Worm (Caenorhabditis elegans) whole organism, late embryonic: ENCODE data around the gene Y32F6A.5.

Source experiments
- C38D4.7 ChIP-seq: fragments of 200-800 bp; sonication (Bioruptor generic); optimal IDR thresholded peaks from 2 replicates; lab custom pipeline; 2018; ENCODE audit warnings: mild to moderate bottlenecking, missing genetic modification characterization, moderate library complexity, missing compliant biosample characterization
- T23F11.4 ChIP-seq: fragments of 200-800 bp; sonication (Bioruptor generic); optimal IDR thresholded peaks from 2 replicates; lab custom pipeline; 2018; ENCODE audit warnings: mild to moderate bottlenecking, missing genetic modification characterization, missing compliant biosample characterization
- Y22D7AL.16 ChIP-seq: sonication (generic microtip); optimal IDR thresholded peaks from 2 replicates; lab custom pipeline; 2016; ENCODE audit warnings: missing genetic modification characterization, missing compliant biosample characterization
- ahr-1 ChIP-seq: sonication (generic microtip); optimal IDR thresholded peaks from 2 replicates; lab custom pipeline; 2016; ENCODE audit warnings: missing genetic modification characterization, missing compliant biosample characterization
- ceh-14 ChIP-seq: sonication (generic microtip); optimal IDR thresholded peaks from 2 replicates; lab custom pipeline; 2016; ENCODE audit warnings: missing genotype, missing genetic modification characterization, missing compliant biosample characterization
- ceh-18 ChIP-seq: sonication (generic microtip); optimal IDR thresholded peaks from 2 replicates; lab custom pipeline; 2016; ENCODE audit warnings: missing genetic modification characterization, missing compliant biosample characterization
- ceh-22 ChIP-seq: sonication (generic microtip); optimal IDR thresholded peaks from 2 replicates; lab custom pipeline; 2017; ENCODE audit warnings: missing biosample characterization, missing genetic modification characterization
- ceh-30 ChIP-seq: fragments of 150-350 bp; optimal IDR thresholded peaks from 2 replicates; lab custom pipeline; 2014; ENCODE audit warnings: missing biosample characterization, missing genetic modification characterization
- ceh-31 ChIP-seq: sonication (generic microtip); optimal IDR thresholded peaks from 2 replicates; lab custom pipeline; 2016; ENCODE audit warnings: missing genetic modification characterization, missing compliant biosample characterization
- ceh-9 ChIP-seq: sonication (generic microtip); optimal IDR thresholded peaks from 2 replicates; lab custom pipeline; 2016; ENCODE audit warnings: mild to moderate bottlenecking, missing genetic modification characterization, inconsistent platforms, missing compliant biosample characterization
- che-1 ChIP-seq: sonication (generic microtip); optimal IDR thresholded peaks from 2 replicates; lab custom pipeline; 2016; ENCODE audit warnings: mild to moderate bottlenecking, missing genetic modification characterization, missing compliant biosample characterization
- dmd-4 ChIP-seq: sonication (generic microtip); optimal IDR thresholded peaks from 2 replicates; lab custom pipeline; 2016; ENCODE audit warnings: borderline replicate concordance, missing genetic modification characterization, missing compliant biosample characterization
- dve-1 ChIP-seq: sonication (generic microtip); optimal IDR thresholded peaks from 2 replicates; lab custom pipeline; 2017; ENCODE audit warnings: antibody characterized with exemption, mild to moderate bottlenecking, missing genetic modification characterization, missing compliant biosample characterization
- elt-2 ChIP-seq: sonication (generic microtip); optimal IDR thresholded peaks from 2 replicates; lab custom pipeline; 2016; ENCODE audit warnings: missing genetic modification reagents, missing genetic modification characterization, missing compliant biosample characterization
- elt-4 ChIP-seq: sonication (generic microtip); optimal IDR thresholded peaks from 2 replicates; lab custom pipeline; 2016; ENCODE audit warnings: missing genetic modification characterization, missing compliant biosample characterization
- ets-4 ChIP-seq: sonication (generic microtip); optimal IDR thresholded peaks from 2 replicates; lab custom pipeline; 2016; ENCODE audit warnings: missing genetic modification characterization, missing compliant biosample characterization
- eyg-1 ChIP-seq: sonication (generic microtip); optimal IDR thresholded peaks from 2 replicates; lab custom pipeline; 2016; ENCODE audit warnings: missing genotype, missing genetic modification characterization, missing compliant biosample characterization
- fkh-10 ChIP-seq: fragments of 150-350 bp; optimal IDR thresholded peaks from 2 replicates; lab custom pipeline; 2014; ENCODE audit warnings: missing biosample characterization, missing genetic modification reagents, missing genetic modification characterization
- fkh-6 ChIP-seq: sonication (generic microtip); optimal IDR thresholded peaks from 2 replicates; lab custom pipeline; 2016; ENCODE audit warnings: missing genetic modification characterization, missing compliant biosample characterization
- hlh-30 ChIP-seq: sonication (generic microtip); optimal IDR thresholded peaks from 2 replicates; lab custom pipeline; 2017; ENCODE audit warnings: antibody characterized with exemption, missing genetic modification characterization, missing compliant biosample characterization; ENCODE audit not compliant: insufficient read depth
- hlh-6 ChIP-seq: sonication (generic microtip); optimal IDR thresholded peaks from 2 replicates; lab custom pipeline; 2016; ENCODE audit warnings: missing genotype, missing genetic modification characterization, missing compliant biosample characterization
- hlh-8 ChIP-seq: sonication (generic microtip); optimal IDR thresholded peaks from 2 replicates; lab custom pipeline; 2016; ENCODE audit warnings: missing genotype, missing genetic modification characterization, missing compliant biosample characterization
- lim-6 ChIP-seq: sonication (generic microtip); optimal IDR thresholded peaks from 2 replicates; lab custom pipeline; 2016; ENCODE audit warnings: missing genetic modification characterization, missing compliant biosample characterization
- lin-11 ChIP-seq: fragments of 200-800 bp; sonication (Bioruptor generic); optimal IDR thresholded peaks from 2 replicates; lab custom pipeline; 2018; ENCODE audit warnings: mild to moderate bottlenecking, missing genetic modification characterization, missing compliant biosample characterization
- madf-2 ChIP-seq: sonication (generic microtip); optimal IDR thresholded peaks from 2 replicates; lab custom pipeline; 2017; ENCODE audit warnings: missing genetic modification characterization, missing compliant biosample characterization
- mec-3 ChIP-seq: sonication (generic microtip); optimal IDR thresholded peaks from 2 replicates; lab custom pipeline; 2016; ENCODE audit warnings: borderline replicate concordance, missing genetic modification characterization, missing compliant biosample characterization
- nhr-11 ChIP-seq: fragments of 150-350 bp; optimal IDR thresholded peaks from 2 replicates; lab custom pipeline; 2014; ENCODE audit warnings: missing biosample characterization, missing genetic modification characterization
- nhr-232 ChIP-seq: sonication (generic microtip); optimal IDR thresholded peaks from 2 replicates; lab custom pipeline; 2016; ENCODE audit warnings: missing genetic modification characterization, missing compliant biosample characterization
- pha-2 ChIP-seq: sonication (generic microtip); optimal IDR thresholded peaks from 2 replicates; lab custom pipeline; 2017; ENCODE audit warnings: mild to moderate bottlenecking, missing genetic modification characterization, missing compliant biosample characterization
- rnt-1 ChIP-seq: sonication (generic microtip); optimal IDR thresholded peaks from 2 replicates; lab custom pipeline; 2016; ENCODE audit warnings: missing genetic modification characterization, missing compliant biosample characterization
- sox-2 ChIP-seq: fragments of 200-800 bp; sonication (Bioruptor generic); IDR thresholded peaks from 2 replicates; pipeline ENCODE4 v1.3.6; 2022; ENCODE audit warnings: missing genetic modification reagents, missing genetic modification characterization, missing compliant biosample characterization
- sox-4 ChIP-seq: sonication (generic microtip); optimal IDR thresholded peaks from 2 replicates; lab custom pipeline; 2017; ENCODE audit warnings: mild to moderate bottlenecking, missing genetic modification characterization, inconsistent platforms, missing compliant biosample characterization
- syd-9 ChIP-seq: sonication (generic microtip); optimal IDR thresholded peaks from 2 replicates; lab custom pipeline; 2016; ENCODE audit warnings: mild to moderate bottlenecking, missing genetic modification characterization, moderate library complexity, missing compliant biosample characterization
- tbx-2 ChIP-seq: sonication (generic microtip); optimal IDR thresholded peaks from 2 replicates; lab custom pipeline; 2016; ENCODE audit warnings: missing genetic modification characterization, missing compliant biosample characterization
- tbx-7 ChIP-seq: sonication (generic microtip); optimal IDR thresholded peaks from 2 replicates; lab custom pipeline; 2016; ENCODE audit warnings: missing genotype, missing genetic modification characterization, missing compliant biosample characterization
- unc-42 ChIP-seq: sonication (generic microtip); optimal IDR thresholded peaks from 2 replicates; lab custom pipeline; 2016; ENCODE audit warnings: missing genotype, missing genetic modification characterization, missing compliant biosample characterization
- unc-86 ChIP-seq: sonication (generic microtip); optimal IDR thresholded peaks from 2 replicates; lab custom pipeline; 2016; ENCODE audit warnings: missing genetic modification characterization, missing compliant biosample characterization

Gene Y32F6A.5

DNA sequence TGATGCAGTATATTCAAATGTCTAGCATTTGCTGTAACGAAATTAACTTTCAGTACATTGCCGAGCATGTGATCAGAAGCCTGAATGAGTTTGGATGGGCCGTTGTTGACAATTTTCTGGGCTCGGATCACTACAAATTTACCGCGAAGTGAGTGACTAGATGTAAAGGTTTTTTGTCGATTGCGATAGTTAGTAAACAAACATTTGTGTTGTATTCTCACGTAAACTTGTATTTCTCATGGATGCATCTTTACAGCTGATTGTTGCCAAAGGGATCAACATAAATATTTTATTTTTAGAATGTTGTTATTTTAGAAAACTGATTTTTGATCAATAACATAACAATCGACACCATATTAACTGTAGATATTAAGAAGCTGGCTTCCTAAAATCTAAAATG lies 20.6 kb upstream of the Y32F6A.5 start:
- no peak for TF ChIP-seq dmd-4
- no peak for TF ChIP-seq dve-1 (tag; lab: Kevin White, UChicago)

DNA sequence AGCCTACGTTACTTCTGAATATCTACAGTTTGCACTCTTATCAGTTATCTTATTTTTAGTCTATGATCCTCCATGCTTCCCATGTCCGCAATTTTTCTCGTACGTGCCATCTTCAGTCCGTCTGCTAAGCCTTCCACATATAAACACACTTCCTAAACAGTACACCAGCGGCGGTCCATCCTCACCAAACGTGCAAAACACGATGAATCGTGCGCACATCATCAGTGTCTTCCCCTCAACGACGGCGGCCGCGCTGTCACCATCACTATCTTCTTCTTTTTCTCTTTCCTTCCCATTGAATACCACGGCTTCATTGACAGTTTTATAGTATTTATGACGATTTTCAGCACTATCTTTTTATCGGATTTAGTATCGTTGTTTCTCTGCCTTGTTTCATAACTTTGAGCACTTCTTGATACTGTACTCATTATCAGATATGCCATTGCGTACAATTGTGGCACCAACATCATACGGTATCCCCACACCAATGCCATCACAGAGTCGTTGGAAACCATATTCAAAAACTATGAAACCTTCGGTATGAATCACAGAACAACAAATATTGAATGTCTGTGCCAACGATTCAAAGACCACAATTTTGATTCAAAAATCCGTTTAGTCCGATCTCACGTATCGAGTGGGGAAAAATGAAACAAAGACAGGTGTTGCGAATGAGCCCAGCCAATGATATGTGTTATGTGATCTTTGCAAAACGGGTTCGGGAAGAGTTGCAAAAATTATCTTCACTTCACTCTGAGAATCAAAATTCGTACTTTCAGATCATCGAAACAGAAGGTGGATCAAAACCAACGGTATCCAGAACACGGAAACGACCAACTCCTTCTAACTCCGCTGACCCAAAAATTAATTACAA lies 19.7 kb upstream of the Y32F6A.5 start:
- TF ChIP-seq lin-11 (tag; lab: Kevin White, UChicago) (no peak), syd-9 (no peak), hlh-30 (no peak), hlh-8 (tag; lab: Kevin White, UChicago) (no peak), T23F11.4 (GFP tag; lab: Kevin White, UChicago) (no peak), nhr-11 (tag; lab: Kevin White, UChicago) (no peak), ets-4 (tag; lab: Kevin White, UChicago) (no peak), ceh-14 (tag; lab: Kevin White, UChicago) (no peak), unc-42 (tag; lab: Kevin White, UChicago) (no peak), pha-2 (tag; lab: Kevin White, UChicago) (no peak), ceh-30 (tag; lab: Kevin White, UChicago) (no peak), unc-86 (no peak), sox-4 (no peak), lim-6 (tag; lab: Kevin White, UChicago) (no peak), fkh-10 (GFP tag; lab: Kevin White, UChicago) (no peak), ceh-18 (tag; lab: Kevin White, UChicago) (no peak)

DNA sequence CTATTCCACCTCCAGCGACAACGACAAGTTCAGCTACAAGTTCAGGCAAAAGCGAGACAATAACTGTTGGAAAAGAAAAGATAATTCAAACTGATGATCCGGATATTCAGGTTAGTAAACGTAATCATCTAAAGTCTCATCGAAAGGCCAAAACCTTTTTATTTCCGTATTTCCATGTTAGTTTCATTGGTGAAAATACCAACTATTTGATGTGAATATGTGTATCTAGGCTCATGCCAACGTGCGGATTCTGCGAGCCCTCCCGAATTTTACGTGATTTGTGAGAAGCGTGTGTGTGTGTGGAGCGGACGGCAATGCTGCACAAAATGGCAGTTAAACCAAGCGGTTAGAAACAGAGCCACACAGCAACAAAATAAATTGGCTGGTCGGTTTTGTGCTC lies 17.6 kb upstream of the Y32F6A.5 start:
- TF ChIP-seq ceh-30 (tag; lab: Kevin White, UChicago): no peak

DNA sequence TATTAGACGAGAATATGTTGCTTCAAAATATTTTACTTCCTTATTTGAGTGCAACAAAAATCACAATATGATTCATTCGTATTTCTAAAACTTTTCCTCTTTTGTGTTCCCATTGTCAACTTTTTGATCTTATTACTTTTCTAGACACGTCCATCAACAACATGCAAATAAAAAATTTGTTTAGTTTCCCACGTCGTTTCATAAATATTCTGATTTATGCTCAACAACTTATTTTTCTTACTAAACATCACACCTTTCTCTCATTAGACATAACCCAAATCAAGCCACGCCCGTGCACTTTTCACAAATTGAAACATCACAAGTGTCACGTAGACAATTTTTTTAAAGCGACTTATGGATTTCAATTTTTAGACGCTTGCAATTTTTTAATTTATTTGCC lies 16.4 kb upstream of the Y32F6A.5 start:
- TF ChIP-seq fkh-6 (tag; lab: Kevin White, UChicago) (no peak), elt-4 (no peak), elt-2 (tag; lab: Kevin White, UChicago) (no peak), hlh-8 (tag; lab: Kevin White, UChicago) (no peak), lin-11 (tag; lab: Kevin White, UChicago) (no peak), sox-2 (GFP tag; lab: Robert Waterston, UW) (no peak), syd-9 (no peak), ceh-9 (tag; lab: Kevin White, UChicago) (no peak), dve-1 (tag; lab: Kevin White, UChicago) (no peak), dmd-4 (no peak), ceh-18 (tag; lab: Kevin White, UChicago) (no peak), che-1 (tag; lab: Kevin White, UChicago) (no peak), eyg-1 (tag; lab: Kevin White, UChicago) (no peak), pha-2 (tag; lab: Kevin White, UChicago) (no peak), lim-6 (tag; lab: Kevin White, UChicago) (no peak)

DNA sequence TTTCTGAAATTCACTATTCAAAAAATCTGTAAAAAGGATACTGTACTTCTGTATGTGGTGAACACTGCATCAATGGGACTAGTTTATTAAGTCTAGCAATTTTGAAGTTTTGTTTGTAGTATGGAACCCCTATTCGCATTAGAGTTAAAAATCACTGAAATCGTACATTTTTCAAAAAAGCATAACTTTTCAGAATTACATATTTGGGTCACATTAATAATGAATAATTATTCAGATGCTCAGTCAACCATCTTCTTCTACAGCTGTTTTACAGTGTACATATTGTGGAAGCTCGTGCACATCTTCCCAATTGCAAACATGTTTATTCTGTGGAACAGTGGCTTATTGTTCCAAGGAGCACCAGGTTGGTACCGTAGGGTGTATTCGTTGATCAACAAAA lies 15.3 kb upstream of the Y32F6A.5 start:
- TF ChIP-seq nhr-232 (tag; lab: Kevin White, UChicago) (no peak), hlh-6 (tag; lab: Kevin White, UChicago) (no peak), fkh-10 (GFP tag; lab: Kevin White, UChicago) (no peak), ceh-22 (tag; lab: Kevin White, UChicago) (no peak), tbx-2 (tag; lab: Kevin White, UChicago) (no peak), madf-2 (tag; lab: Kevin White, UChicago) (no peak), Y22D7AL.16 (tag; lab: Kevin White, UChicago) (no peak)

DNA sequence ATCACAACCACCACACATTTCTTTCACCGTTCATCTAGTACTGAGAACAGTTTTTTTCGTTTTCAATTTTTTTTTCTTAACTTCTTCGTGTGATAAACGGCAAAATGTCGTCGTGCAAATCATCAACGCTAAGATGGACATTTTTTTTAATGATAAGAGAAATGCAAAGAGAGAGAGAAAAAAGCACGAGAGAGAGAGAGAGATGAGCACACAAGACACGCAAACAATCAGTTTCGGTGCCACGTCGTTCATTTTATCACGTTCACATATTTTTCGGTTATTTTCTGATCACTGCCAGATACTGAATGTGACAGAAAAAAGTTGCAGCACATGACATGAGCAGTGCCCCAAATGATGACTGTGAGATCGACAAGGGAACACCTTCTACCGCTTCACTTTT lies 14.8 kb upstream of the Y32F6A.5 start, which contains the start of gene egl-9:
egl-9 (plus strand) TSS at position 328 of the 400 bp plus-strand sequence.
- TF ChIP-seq C38D4.7 (GFP tag; lab: Kevin White, UChicago) (no peak), eyg-1 (tag; lab: Kevin White, UChicago) (no peak), ets-4 (tag; lab: Kevin White, UChicago) (no peak), ceh-31 (tag; lab: Kevin White, UChicago) (no peak), ahr-1 (tag; lab: Kevin White, UChicago) (no peak), Y22D7AL.16 (tag; lab: Kevin White, UChicago) (no peak), ceh-14 (tag; lab: Kevin White, UChicago) (no peak), mec-3 (no peak), tbx-7 (tag; lab: Kevin White, UChicago) (no peak), rnt-1 (no peak), hlh-8 (tag; lab: Kevin White, UChicago) (no peak)
